Worm (Caenorhabditis elegans) whole organism, L4/young adult: ENCODE results near the gene W03F8.4.

Experiments
- dao-5 ChIP-seq: sonication (generic microtip); optimal IDR thresholded peaks from 2 replicates; lab custom pipeline; 2016; ENCODE audit warnings: missing genotype, missing genetic modification characterization, moderate library complexity, missing compliant biosample characterization
- him-1 ChIP-seq: sonication (generic microtip); optimal IDR thresholded peaks from 2 replicates; lab custom pipeline; 2016; ENCODE audit warnings: missing genotype, missing genetic modification reagents, missing genetic modification characterization, missing compliant biosample characterization

ce11 chrIV:5224238-5224637, 40.3 kb downstream of the W03F8.4 start, which contains the start of gene Y59E9AL.8:
- no peak for TF ChIP-seq him-1 (tag; lab: Kevin White, UChicago)
- no peak for TF ChIP-seq dao-5
